Worm (Caenorhabditis elegans) whole organism, young adult: Measurements from ENCODE around the gene vha-12.

ENCODE experiments used
- C17E4.6 ChIP-seq: fragments of 200-800 bp; sonication (Bioruptor generic); IDR thresholded peaks from 2 replicates; pipeline ENCODE4 v1.3.6; 2022; ENCODE audit warnings: missing genetic modification reagents, missing genetic modification characterization, missing compliant biosample characterization
- D2030.7 ChIP-seq: fragments of 200-800 bp; sonication (Bioruptor generic); IDR thresholded peaks from 2 replicates; pipeline ENCODE4 v1.3.6; 2022; ENCODE audit warnings: missing genetic modification reagents, missing genetic modification characterization, missing compliant biosample characterization
- F10E7.11 ChIP-seq: sonication (generic microtip); optimal IDR thresholded peaks from 2 replicates; lab custom pipeline; 2017; ENCODE audit warnings: mild to moderate bottlenecking, missing genetic modification characterization, moderate library complexity, missing compliant biosample characterization
- F33H1.4 ChIP-seq: fragments of 200-800 bp; sonication (Bioruptor generic); IDR thresholded peaks from 2 replicates; pipeline ENCODE4 v1.3.6; 2022; ENCODE audit warnings: missing genetic modification reagents, missing genetic modification characterization, missing compliant biosample characterization
- F39B2.1 ChIP-seq: fragments of 200-800 bp; sonication (Bioruptor generic); IDR thresholded peaks from 2 replicates; pipeline ENCODE4 v1.3.6; 2022; ENCODE audit warnings: missing genetic modification reagents, missing genetic modification characterization, missing compliant biosample characterization
- F55B11.4 ChIP-seq: sonication (generic microtip); optimal IDR thresholded peaks from 2 replicates; lab custom pipeline; 2016; ENCODE audit warnings: missing compliant biosample characterization, missing genetic modification characterization, borderline replicate concordance; ENCODE audit not compliant: insufficient read depth
- F57C9.4 ChIP-seq: sonication (generic microtip); optimal IDR thresholded peaks from 2 replicates; lab custom pipeline; 2017; ENCODE audit warnings: mild to moderate bottlenecking, missing genetic modification characterization, missing compliant biosample characterization
- Y53F4B.3 ChIP-seq: fragments of 200-800 bp; sonication (Bioruptor generic); IDR thresholded peaks from 2 replicates; pipeline ENCODE4 v1.3.6; 2022; ENCODE audit warnings: missing genetic modification reagents, missing genetic modification characterization, missing compliant biosample characterization
- Y95B8A.8 ChIP-seq: fragments of 200-800 bp; sonication (Bioruptor generic); IDR thresholded peaks from 2 replicates; pipeline ENCODE4 v1.3.6; 2022; ENCODE audit warnings: missing genetic modification reagents, missing genetic modification characterization, missing compliant biosample characterization
- ZK185.1 ChIP-seq: sonication (generic microtip); optimal IDR thresholded peaks from 2 replicates; lab custom pipeline; 2016; ENCODE audit warnings: mild to moderate bottlenecking, missing genetic modification characterization, missing compliant biosample characterization; ENCODE audit not compliant: poor library complexity, severe bottlenecking
- akir-1 ChIP-seq: fragments of 200-800 bp; sonication (Bioruptor generic); optimal IDR thresholded peaks from 2 replicates; lab custom pipeline; 2018; ENCODE audit warnings: mild to moderate bottlenecking, missing genetic modification characterization, moderate library complexity, missing compliant biosample characterization
- aptf-2 ChIP-seq: fragments of 200-800 bp; sonication (Bioruptor generic); conservative IDR thresholded peaks from 2 replicates; pipeline ENCODE4 v1.3.6; 2022; ENCODE audit warnings: missing genetic modification reagents, missing genetic modification characterization, missing compliant biosample characterization
- attf-3 ChIP-seq: fragments of 200-800 bp; sonication (Bioruptor generic); conservative IDR thresholded peaks from 2 replicates; pipeline ENCODE4 v1.3.6; 2022; ENCODE audit warnings: missing genetic modification reagents, missing genetic modification characterization, missing compliant biosample characterization
- attf-5 ChIP-seq: fragments of 200-800 bp; sonication (Bioruptor generic); optimal IDR thresholded peaks from 2 replicates; lab custom pipeline; 2018; ENCODE audit warnings: mild to moderate bottlenecking, missing genetic modification characterization, missing compliant biosample characterization
- cebp-1 ChIP-seq, 2 experiments: fragments of 200-800 bp in 1 of 2; sonication (Bioruptor generic) in 1 of 2; sonication (generic microtip) in 1 of 2; IDR thresholded peaks in 1 of 2; optimal IDR thresholded peaks in 1 of 2; 2 replicates each; pipeline versions ENCODE4 v1.3.6 to Lab custom; 2017 to 2022; ENCODE audit warnings: missing compliant biosample characterization in 2 of 2, missing genetic modification characterization in 2 of 2, mild to moderate bottlenecking in 1 of 2, missing genetic modification reagents in 1 of 2, moderate library complexity in 1 of 2
- ceh-100 ChIP-seq: fragments of 200-800 bp; sonication (Bioruptor generic); IDR thresholded peaks from 2 replicates; pipeline ENCODE4 v1.3.6; 2022; ENCODE audit warnings: missing genetic modification reagents, missing genetic modification characterization, missing compliant biosample characterization
- ceh-27 ChIP-seq: fragments of 200-800 bp; sonication (Bioruptor generic); optimal IDR thresholded peaks from 2 replicates; lab custom pipeline; 2018; ENCODE audit warnings: mild to moderate bottlenecking, missing genetic modification characterization, moderate library complexity, missing compliant biosample characterization
- ceh-40 ChIP-seq: fragments of 200-800 bp; sonication (Bioruptor generic); IDR thresholded peaks from 2 replicates; pipeline ENCODE4 v1.3.6; 2022; ENCODE audit warnings: missing genetic modification characterization, missing compliant biosample characterization
- ceh-58 ChIP-seq: fragments of 200-800 bp; sonication (Bioruptor generic); IDR thresholded peaks from 2 replicates; pipeline ENCODE4 v1.3.6; 2022; ENCODE audit warnings: missing genetic modification characterization, missing compliant biosample characterization
- ceh-79 ChIP-seq: sonication (generic microtip); optimal IDR thresholded peaks from 2 replicates; lab custom pipeline; 2017; ENCODE audit warnings: mild to moderate bottlenecking, missing genetic modification characterization, missing compliant biosample characterization
- chd-7 ChIP-seq: sonication (generic microtip); optimal IDR thresholded peaks from 2 replicates; lab custom pipeline; 2016; ENCODE audit warnings: mild to moderate bottlenecking, missing genetic modification characterization, moderate library complexity, missing compliant biosample characterization
- dpff-1 ChIP-seq: sonication (generic microtip); optimal IDR thresholded peaks from 2 replicates; lab custom pipeline; 2017; ENCODE audit warnings: mild to moderate bottlenecking, missing genetic modification characterization, missing compliant biosample characterization
- egl-18 ChIP-seq: fragments of 200-800 bp; sonication (Bioruptor generic); IDR thresholded peaks from 2 replicates; pipeline ENCODE4 v1.3.6; 2022; ENCODE audit warnings: missing genetic modification reagents, missing genetic modification characterization, missing compliant biosample characterization
- egl-44 ChIP-seq: fragments of 200-800 bp; sonication (Bioruptor generic); IDR thresholded peaks from 2 replicates; pipeline ENCODE4 v1.3.6; 2022; ENCODE audit warnings: missing genetic modification reagents, missing genetic modification characterization, missing compliant biosample characterization
- fkh-3 ChIP-seq: sonication (generic microtip); optimal IDR thresholded peaks from 2 replicates; lab custom pipeline; 2016; ENCODE audit warnings: mild to moderate bottlenecking, missing genetic modification characterization, missing compliant biosample characterization
- gei-17 ChIP-seq: fragments of 200-800 bp; sonication (Bioruptor generic); optimal IDR thresholded peaks from 2 replicates; lab custom pipeline; 2018; ENCODE audit warnings: mild to moderate bottlenecking, missing genetic modification characterization, missing compliant biosample characterization
- hlh-26 ChIP-seq: fragments of 200-800 bp; sonication (Bioruptor generic); conservative IDR thresholded peaks from 2 replicates; pipeline ENCODE4 v1.3.6; 2022; ENCODE audit warnings: missing genetic modification reagents, missing genetic modification characterization, missing compliant biosample characterization
- hmg-1.2 ChIP-seq: fragments of 200-800 bp; sonication (Bioruptor generic); IDR thresholded peaks from 2 replicates; pipeline ENCODE4 v1.3.6; 2022; ENCODE audit warnings: missing genetic modification reagents, missing genetic modification characterization, missing compliant biosample characterization
- hmg-20 ChIP-seq: fragments of 200-800 bp; sonication (Bioruptor generic); IDR thresholded peaks from 2 replicates; pipeline ENCODE4 v1.3.6; 2022; ENCODE audit warnings: missing genetic modification reagents, missing genetic modification characterization, missing compliant biosample characterization
- hrde-1 ChIP-seq: sonication (generic microtip); optimal IDR thresholded peaks from 2 replicates; lab custom pipeline; 2016; ENCODE audit warnings: missing genetic modification characterization, mild to moderate bottlenecking, missing compliant biosample characterization, moderate library complexity, missing genotype, missing genetic modification reagents, borderline replicate concordance
- lag-1 ChIP-seq: fragments of 200-800 bp; sonication (Bioruptor generic); IDR thresholded peaks from 2 replicates; pipeline ENCODE4 v1.3.6; 2022; ENCODE audit warnings: missing genetic modification reagents, missing genetic modification characterization, missing compliant biosample characterization
- let-607 ChIP-seq, 2 experiments: fragments of 200-800 bp in 1 of 2; sonication (Bioruptor generic) in 1 of 2; sonication (generic microtip) in 1 of 2; optimal IDR thresholded peaks; 2 replicates each; lab custom pipeline; 2016 to 2018; ENCODE audit warnings: mild to moderate bottlenecking in 2 of 2, missing compliant biosample characterization in 2 of 2, missing genetic modification characterization in 2 of 2, moderate library complexity in 2 of 2, missing genotype in 1 of 2
- lin-26 ChIP-seq: fragments of 200-800 bp; sonication (Bioruptor generic); IDR thresholded peaks from 2 replicates; pipeline ENCODE4 v1.3.6; 2022; ENCODE audit warnings: missing genetic modification reagents, missing genetic modification characterization, missing compliant biosample characterization
- madf-8 ChIP-seq: fragments of 200-800 bp; sonication (Bioruptor generic); conservative IDR thresholded peaks from 2 replicates; pipeline ENCODE4 v1.3.6; 2022; ENCODE audit warnings: missing genetic modification reagents, missing genetic modification characterization, missing compliant biosample characterization
- mel-28 ChIP-seq: sonication (generic microtip); optimal IDR thresholded peaks from 2 replicates; lab custom pipeline; 2016; ENCODE audit warnings: borderline replicate concordance, mild to moderate bottlenecking, missing genetic modification characterization, missing compliant biosample characterization
- mes-4 ChIP-seq: sonication (generic microtip); optimal IDR thresholded peaks from 2 replicates; lab custom pipeline; 2016; ENCODE audit warnings: missing genotype, missing genetic modification characterization, missing compliant biosample characterization
- nfya-1 ChIP-seq: sonication (generic microtip); optimal IDR thresholded peaks from 2 replicates; lab custom pipeline; 2017; ENCODE audit warnings: antibody characterized with exemption, missing compliant biosample characterization, missing genetic modification characterization, borderline replicate concordance; ENCODE audit not compliant: insufficient read depth
- nfya-2 ChIP-seq: fragments of 200-800 bp; sonication (Bioruptor generic); IDR thresholded peaks from 2 replicates; pipeline ENCODE4 v1.3.6; 2022; ENCODE audit warnings: missing genetic modification reagents, missing genetic modification characterization, missing compliant biosample characterization
- nhr-90 ChIP-seq: sonication (generic microtip); optimal IDR thresholded peaks from 2 replicates; lab custom pipeline; 2016; ENCODE audit warnings: missing genotype, mild to moderate bottlenecking, missing genetic modification characterization, missing compliant biosample characterization
- rpc-1 ChIP-seq, 2 experiments: fragments of 150-350 bp in 1 of 2; sonication (generic microtip) in 1 of 2; optimal IDR thresholded peaks; 2 replicates each; lab custom pipeline; 2014 to 2018; ENCODE audit warnings: missing biosample characterization in 1 of 2, missing genetic modification characterization in 1 of 2, missing genetic modification reagents in 1 of 2, missing genotype in 1 of 2
- sea-2 ChIP-seq: fragments of 200-800 bp; sonication (Bioruptor generic); IDR thresholded peaks from 2 replicates; pipeline ENCODE4 v1.3.6; 2022; ENCODE audit warnings: missing genetic modification characterization, missing compliant biosample characterization
- snpc-1.1 ChIP-seq: sonication (generic microtip); optimal IDR thresholded peaks from 2 replicates; lab custom pipeline; 2017; ENCODE audit warnings: missing genetic modification characterization, mild to moderate bottlenecking, missing compliant biosample characterization, antibody characterized with exemption, moderate library complexity, missing genotype, missing genetic modification reagents; ENCODE audit not compliant: insufficient read depth
- tbp1 ChIP-seq: fragments of 200-800 bp; sonication (Bioruptor generic); optimal IDR thresholded peaks from 2 replicates; lab custom pipeline; 2018; ENCODE audit warnings: mild to moderate bottlenecking, missing genetic modification characterization, missing compliant biosample characterization
- unc-130 ChIP-seq: sonication (generic microtip); optimal IDR thresholded peaks from 2 replicates; lab custom pipeline; 2016; ENCODE audit warnings: missing genetic modification reagents, missing genetic modification characterization, missing compliant biosample characterization
- zfh-2 ChIP-seq: fragments of 200-800 bp; sonication (Bioruptor generic); conservative IDR thresholded peaks from 2 replicates; pipeline ENCODE4 v1.3.6; 2022; ENCODE audit warnings: missing genetic modification reagents, missing genetic modification characterization, missing compliant biosample characterization
- ztf-26 ChIP-seq: sonication (generic microtip); optimal IDR thresholded peaks from 2 replicates; lab custom pipeline; 2017; ENCODE audit warnings: missing genetic modification characterization, missing compliant biosample characterization

The vha-12 gene

DNA sequence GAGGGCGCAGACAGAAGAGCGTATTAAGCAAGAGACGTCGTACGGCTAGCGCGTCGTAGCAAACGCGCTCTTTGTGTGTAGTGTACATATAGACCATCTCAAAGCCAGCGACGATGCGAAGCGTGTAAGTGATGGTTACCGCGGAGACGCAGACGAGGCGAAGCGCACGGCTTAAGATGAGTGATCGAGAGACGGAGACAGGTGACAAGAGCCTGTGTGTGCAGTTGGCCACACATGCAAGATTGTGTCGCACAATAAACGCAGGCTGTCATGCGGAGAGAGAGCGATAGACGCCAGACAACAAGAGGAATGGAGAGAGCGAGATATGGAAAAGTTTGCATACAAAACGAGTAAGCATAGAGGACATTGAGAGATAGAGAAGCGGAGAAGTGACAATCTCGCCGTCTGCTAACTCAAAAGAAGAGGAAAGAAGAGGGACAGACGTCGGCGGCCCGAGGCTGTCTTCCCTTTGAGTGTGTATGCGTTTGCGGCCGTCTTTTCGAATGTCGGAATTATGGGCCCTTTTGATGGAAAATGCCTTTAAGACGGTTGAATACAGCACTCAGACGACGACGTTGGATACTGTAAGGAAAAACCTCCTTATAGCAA is 32.0 kb downstream of the vha-12 start (continued):
- TF ChIP-seq nfya-1 (no peak), ceh-58 (GFP tag; lab: Robert Waterston, UW) (no peak), F55B11.4 (tag; lab: Kevin White, UChicago) (no peak), ceh-79 (tag; lab: Kevin White, UChicago) (no peak), gei-17 (GFP tag; lab: Kevin White, UChicago) (peak; percentile 89), ceh-27 (GFP tag; lab: Kevin White, UChicago) (peak; percentile 1), hlh-26 (no peak), egl-44 (GFP tag; lab: Robert Waterston, UW) (peak; percentile 58; the same call in 1 of the 2 replicates), D2030.7 (GFP tag; lab: Robert Waterston, UW) (no peak), chd-7 (tag; lab: Kevin White, UChicago) (peak; percentile 86), hmg-20 (no peak), egl-18 (peak; percentile 65; the same call in 1 of the 2 replicates), attf-5 (GFP tag; lab: Kevin White, UChicago) (peak; percentile 34), F39B2.1 (GFP tag; lab: Robert Waterston, UW) (no peak), sea-2 (no peak), hmg-1.2 (peak; percentile 97), mes-4 (tag; lab: Kevin White, UChicago) (no peak), lag-1 (no peak), ZK185.1 (peak; percentile 25), nhr-90 (tag; lab: Kevin White, UChicago) (no peak), zfh-2 (GFP tag; lab: Robert Waterston, UW) (peak; percentile 86), F57C9.4 (tag; lab: Kevin White, UChicago) (peak; percentile 23), mel-28 (tag; lab: Kevin White, UChicago) (no peak), cebp-1 (GFP tag; IDR thresholded peaks at IDR 0.05; lab: Robert Waterston, UW) (0 out of 2 replicates have a peak, but pooled peaks have one; percentile 27), cebp-1 (tag; optimal IDR thresholded peaks at IDR 0.05; lab: Kevin White, UChicago) (peak; percentile 86), F33H1.4 (GFP tag; lab: Robert Waterston, UW) (no peak), Y53F4B.3 (GFP tag; lab: Robert Waterston, UW) (no peak), attf-3 (no peak), F10E7.11 (peak; percentile 45), hrde-1 (tag; lab: Kevin White, UChicago) (no peak), unc-130 (GFP tag; lab: Kevin White, UChicago) (no peak), snpc-1.1 (tag; lab: Kevin White, UChicago) (no peak), ceh-100 (no peak), C17E4.6 (GFP tag; lab: Robert Waterston, UW) (no peak), akir-1 (peak; percentile 71), Y95B8A.8 (GFP tag; lab: Robert Waterston, UW) (no peak), madf-8 (GFP tag; lab: Robert Waterston, UW) (no peak), let-607 (tag; optimal IDR thresholded peaks at IDR 0.05; lab: Kevin White, UChicago) (peak; percentile 44 to 82), tbp1 (peak; percentile 39), ztf-26 (peak; percentile 83), nfya-2 (GFP tag; lab: Robert Waterston, UW) (no peak), lin-26 (peak; percentile 21; the same call in 1 of the 2 replicates), rpc-1 (optimal IDR thresholded peaks at IDR 0.05; lab: Kevin White, UChicago) (no peak), rpc-1 (tag; optimal IDR thresholded peaks at IDR 0.05; lab: Kevin White, UChicago) (no peak), aptf-2 (no peak), dpff-1 (tag; lab: Kevin White, UChicago) (peak; percentile 60), ceh-40 (GFP tag; lab: Robert Waterston, UW) (no peak), fkh-3 (no peak)
